Worm (Caenorhabditis elegans) whole organism, late embryonic: ENCODE measurements around the gene rab-6.2.

Experiments
- K09A11.1 ChIP-seq: sonication (generic microtip); optimal IDR thresholded peaks from 2 replicates; lab custom pipeline; 2017; ENCODE audit warnings: antibody characterized with exemption, mild to moderate bottlenecking, missing genetic modification characterization, missing compliant biosample characterization; ENCODE audit not compliant: insufficient read depth
- Y22D7AL.16 ChIP-seq: sonication (generic microtip); optimal IDR thresholded peaks from 2 replicates; lab custom pipeline; 2016; ENCODE audit warnings: missing genetic modification characterization, missing compliant biosample characterization
- ama-1 ChIP-seq: fragments of 150-350 bp; optimal IDR thresholded peaks from 2 replicates; lab custom pipeline; 2014
- ceh-45 ChIP-seq: fragments of 200-800 bp; sonication (Bioruptor generic); IDR thresholded peaks from 2 replicates; pipeline ENCODE4 v1.3.6; 2022; ENCODE audit warnings: missing genetic modification reagents, missing genetic modification characterization, missing compliant biosample characterization
- ceh-48 ChIP-seq: sonication (generic microtip); optimal IDR thresholded peaks from 2 replicates; lab custom pipeline; 2016; ENCODE audit warnings: missing genetic modification characterization, inconsistent platforms, missing compliant biosample characterization
- hlh-30 ChIP-seq: sonication (generic microtip); optimal IDR thresholded peaks from 2 replicates; lab custom pipeline; 2017; ENCODE audit warnings: antibody characterized with exemption, missing genetic modification characterization, missing compliant biosample characterization; ENCODE audit not compliant: insufficient read depth
- nhr-11 ChIP-seq: fragments of 150-350 bp; optimal IDR thresholded peaks from 2 replicates; lab custom pipeline; 2014; ENCODE audit warnings: missing biosample characterization, missing genetic modification characterization
- pha-4 ChIP-seq: fragments of 150-350 bp; optimal IDR thresholded peaks from 2 replicates; lab custom pipeline; 2018; ENCODE audit warnings: missing biosample characterization, missing genetic modification reagents, missing genetic modification characterization
- pqm-1 ChIP-seq: sonication (generic microtip); optimal IDR thresholded peaks from 2 replicates; lab custom pipeline; 2016; ENCODE audit warnings: missing genetic modification characterization, missing compliant biosample characterization
- ref-2 ChIP-seq: sonication (generic microtip); optimal IDR thresholded peaks from 2 replicates; lab custom pipeline; 2016; ENCODE audit warnings: missing genetic modification characterization, missing compliant biosample characterization

DNA sequence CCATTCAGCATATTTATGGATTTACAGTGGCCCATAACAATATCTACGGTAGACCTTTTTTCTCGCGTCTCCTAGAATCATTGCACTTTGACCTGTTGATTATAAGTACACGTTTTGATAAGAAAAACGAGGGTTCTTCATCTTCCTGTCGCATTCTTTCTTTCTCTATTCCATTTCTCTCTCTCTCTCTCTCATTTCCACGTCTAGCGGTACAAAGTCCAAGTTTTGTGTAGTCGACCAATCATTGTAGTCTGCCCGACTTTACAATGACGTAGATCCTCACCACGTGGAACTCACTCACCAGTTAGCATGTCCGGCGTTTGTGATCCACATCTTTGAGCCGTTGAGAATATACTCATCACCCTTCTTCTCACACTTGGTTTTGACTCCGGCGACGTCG, 6.1 kb upstream of the rab-6.2 start:
- TF ChIP-seq pqm-1 (no peak), ceh-45 (no peak), pha-4 (no peak), hlh-30 (tag; lab: Kevin White, UChicago) (no peak), ceh-48 (tag; lab: Kevin White, UChicago) (no peak), ref-2 (tag; lab: Kevin White, UChicago) (no peak), ama-1 (lab: Kevin White, UChicago) (no peak), Y22D7AL.16 (tag; lab: Kevin White, UChicago) (no peak), K09A11.1 (tag; lab: Kevin White, UChicago) (no peak), nhr-11 (tag; lab: Kevin White, UChicago) (no peak)
